Fruit fly (Drosophila melanogaster) S2 (cell line): ENCODE results near the gene Mtr3.

Source experiments
- CG8478 ChIP-seq: fragments of >200 bp; optimal IDR thresholded peaks from 2 replicates; lab custom pipeline; 2018
- CTCF ChIP-seq, 2 experiments: fragments of >200 bp; optimal IDR thresholded peaks; 2 replicates each; lab custom pipeline; 2018

Gene Mtr3

dm6 chr3L:19872465-19872883 is 41.0 kb downstream of the Mtr3 start:
- TF ChIP-seq CTCF (optimal IDR thresholded peaks at IDR 0.05; lab: Kevin White, UChicago) (no peak), CG8478 (lab: Kevin White, UChicago) (no peak)

- TF ChIP-seq CTCF (optimal IDR thresholded peaks at IDR 0.05; lab: Kevin White, UChicago) (no peak), CG8478 (lab: Kevin White, UChicago) (no peak)
Observed at dm6 chr3L:19871667-19871931, 41.9 kb downstream of the Mtr3 start.

DNA sequence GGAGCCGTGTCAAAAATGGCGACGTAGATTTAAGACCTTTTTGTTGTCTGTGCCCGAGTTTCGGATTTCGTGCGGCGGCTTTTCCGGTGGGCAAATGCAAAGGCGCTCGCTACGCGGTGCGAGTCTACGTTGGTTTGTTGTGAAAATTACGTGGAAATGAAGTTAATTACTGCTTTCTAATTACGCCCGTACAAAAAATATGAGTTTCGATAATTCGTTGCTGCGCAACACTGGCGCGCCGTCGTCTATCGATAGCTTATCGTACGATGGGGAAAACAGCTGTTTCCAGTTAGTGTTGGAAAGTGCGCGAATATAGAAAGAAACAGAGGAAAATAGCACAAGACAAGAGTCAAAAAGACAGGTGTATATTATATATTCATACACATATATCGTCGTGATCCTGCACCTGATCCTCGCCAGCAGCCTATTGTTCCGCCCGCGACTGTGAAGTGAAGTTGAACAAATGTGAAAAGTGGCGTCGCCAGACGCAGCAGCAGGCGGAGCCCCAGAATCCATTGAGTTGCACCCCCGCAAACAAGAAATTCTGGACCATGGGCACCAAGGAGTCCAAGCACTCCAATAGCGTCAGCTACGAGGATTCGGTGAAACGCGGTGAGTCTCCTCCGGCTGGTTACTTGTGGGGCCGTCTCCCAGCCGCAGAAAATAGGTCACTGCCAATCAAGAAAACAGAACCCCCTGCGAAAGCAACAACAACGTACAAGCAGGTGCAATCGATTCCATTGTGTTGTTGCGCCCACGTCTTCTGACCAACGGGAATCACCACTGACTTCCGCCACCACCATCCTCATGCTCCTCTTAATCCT is 42.5 kb downstream of the Mtr3 start, which contains the start of the genes Rab8 and Usp32:
Gene Rab8 (minus strand): TSS at position 236 of the 824 bp plus-strand sequence.
Gene Usp32 (plus strand): TSS at position 297 of the 824 bp plus-strand sequence.
- TF ChIP-seq CG8478 (lab: Kevin White, UChicago): no peak
- TF ChIP-seq CTCF (optimal IDR thresholded peaks at IDR 0.05; lab: Kevin White, UChicago): no peak

DNA sequence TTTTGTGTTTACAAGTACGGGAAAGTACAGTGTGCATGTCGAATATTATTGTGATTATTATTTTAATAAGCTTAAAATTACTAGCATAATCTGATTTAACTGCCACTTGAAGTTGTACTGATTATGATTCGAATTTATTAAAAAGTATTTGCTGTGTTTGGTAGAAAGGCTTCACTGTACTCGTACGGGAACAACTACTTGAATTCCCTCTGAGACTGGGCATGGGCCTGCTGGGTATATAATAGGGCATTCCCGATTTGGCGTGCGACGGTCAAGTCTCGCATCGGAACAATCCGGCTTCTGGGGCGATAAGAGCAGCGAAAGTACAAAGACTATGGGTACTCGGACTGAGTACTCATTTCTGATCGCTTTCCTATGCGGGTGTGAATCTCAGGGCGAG is 43.8 kb downstream of the Mtr3 start:
- TF ChIP-seq CG8478 (lab: Kevin White, UChicago): no peak
- TF ChIP-seq CTCF (optimal IDR thresholded peaks at IDR 0.05; lab: Kevin White, UChicago): no peak

DNA sequence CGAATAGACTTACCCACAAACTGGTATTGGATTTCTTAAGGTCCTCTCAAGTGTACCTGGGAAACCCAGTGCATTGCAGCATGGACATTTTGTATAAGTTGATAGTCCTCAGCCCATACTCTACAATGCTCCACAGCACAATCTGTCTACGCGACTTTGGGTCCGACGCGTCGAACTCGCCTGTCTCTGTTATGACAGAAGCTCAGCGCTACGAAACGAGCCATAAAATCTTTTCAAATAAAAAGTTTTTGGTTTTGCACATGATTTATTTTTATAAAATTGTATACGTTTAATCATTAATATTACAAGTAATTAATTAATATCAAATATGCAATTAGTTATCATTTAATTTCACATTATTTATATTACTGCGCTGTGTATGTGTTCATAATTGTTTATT is 46.3 kb downstream of the Mtr3 start:
- TF ChIP-seq CTCF (optimal IDR thresholded peaks at IDR 0.05; lab: Kevin White, UChicago) (no peak), CG8478 (lab: Kevin White, UChicago) (no peak)
